Fruit fly (Drosophila melanogaster) whole organism, embryonic: ENCODE measurements around the gene Tbca.

Source experiments
- CG14441 ChIP-seq: fragments of 200-800 bp; sonication (Bioruptor generic); IDR thresholded peaks from 2 replicates; pipeline ENCODE4 v1.3.6; 2022; ENCODE audit warnings: missing biosample characterization, missing genetic modification characterization
- CG6175 ChIP-seq: fragments of 200-800 bp; sonication (Bioruptor generic); IDR thresholded peaks from 3 replicates; pipeline ENCODE4 v1.3.6; 2022; ENCODE audit warnings: missing biosample characterization, missing genetic modification characterization
- CG8478 ChIP-seq: fragments of >200 bp; optimal IDR thresholded peaks from 2 replicates; lab custom pipeline; 2018
- CG9932 ChIP-seq: fragments of 200-800 bp; sonication (Bioruptor generic); IDR thresholded peaks from 2 replicates; pipeline ENCODE4 v1.3.6; 2022; ENCODE audit warnings: missing biosample characterization, missing genetic modification characterization
- Hey ChIP-seq: fragments of 200-800 bp; sonication (Bioruptor generic); optimal IDR thresholded peaks from 3 replicates; lab custom pipeline; 2018; ENCODE audit warnings: missing biosample characterization, mild to moderate bottlenecking, missing genetic modification characterization
- Hr3 ChIP-seq: fragments of 200-800 bp; sonication (Bioruptor generic); optimal IDR thresholded peaks from 3 replicates; lab custom pipeline; 2016; ENCODE audit warnings: missing biosample characterization, missing genetic modification characterization
- Nf-YA ChIP-seq: fragments of 200-800 bp; sonication (Bioruptor generic); IDR thresholded peaks from 2 replicates; pipeline ENCODE4 v1.3.6; 2022; ENCODE audit warnings: missing biosample characterization, missing genetic modification characterization
- chn ChIP-seq: fragments of 200-800 bp; sonication (Bioruptor generic); optimal IDR thresholded peaks from 2 replicates; lab custom pipeline; 2016; ENCODE audit warnings: missing biosample characterization, missing genetic modification characterization
- lab ChIP-seq: fragments of 200-800 bp; sonication (Bioruptor generic); optimal IDR thresholded peaks from 3 replicates; lab custom pipeline; 2017; ENCODE audit warnings: missing biosample characterization, missing genetic modification characterization, mild to moderate bottlenecking, moderate library complexity, missing genetic modification reagents
- maf-S ChIP-seq: fragments of 200-800 bp; sonication (Bioruptor generic); optimal IDR thresholded peaks from 2 replicates; lab custom pipeline; 2016; ENCODE audit warnings: missing biosample characterization, missing genetic modification characterization
- nom ChIP-seq: fragments of 200-800 bp; sonication (Bioruptor generic); optimal IDR thresholded peaks from 2 replicates; lab custom pipeline; 2017; ENCODE audit warnings: missing biosample characterization, missing genetic modification characterization, mild to moderate bottlenecking, moderate library complexity, missing genetic modification reagents

DNA sequence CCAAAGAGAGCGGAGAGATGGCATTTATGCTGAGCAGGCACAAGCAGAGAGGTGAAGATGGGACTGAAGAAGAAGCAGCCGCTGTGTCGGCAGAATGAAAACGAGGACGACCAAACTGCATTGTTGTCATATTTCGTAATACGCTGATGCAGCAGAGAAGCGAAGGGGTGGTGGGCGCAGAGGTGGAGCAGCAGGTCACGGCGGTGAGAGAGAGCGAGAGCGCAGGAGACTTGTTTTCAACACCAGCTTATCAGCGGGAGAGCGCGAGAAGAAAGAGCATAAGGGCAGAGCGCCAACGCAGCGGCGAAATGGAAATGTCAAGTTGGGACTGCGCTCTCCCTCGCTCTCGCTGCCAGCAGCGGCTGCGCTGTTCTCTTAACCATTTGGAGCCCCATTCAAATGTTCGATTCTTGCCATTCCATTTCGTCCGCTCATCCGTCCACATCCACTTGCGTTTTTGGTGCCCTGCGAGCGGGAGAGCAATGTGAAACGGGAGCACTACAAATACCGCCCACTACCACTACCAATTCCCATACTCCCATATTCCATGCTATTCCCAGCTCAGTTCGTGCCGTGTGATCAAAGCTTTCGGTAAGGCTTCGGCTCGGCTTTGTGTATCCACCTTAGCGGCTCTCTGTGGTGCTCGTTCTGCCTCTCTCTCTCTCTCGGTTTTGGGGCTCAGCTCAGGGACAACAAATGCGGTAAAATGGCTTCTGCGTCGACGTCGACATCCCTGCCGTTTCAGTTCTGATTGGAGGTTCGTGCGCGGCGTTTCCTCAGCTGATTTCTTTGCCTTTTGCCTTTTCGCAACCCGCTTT, 29.8 kb upstream of the Tbca start, which contains the start of gene ttk:
- TF ChIP-seq maf-S (GFP tag; lab: Kevin White, UChicago) (no peak), CG8478 (lab: Kevin White, UChicago) (no peak), nom (GFP tag; lab: Kevin White, UChicago) (peak; percentile 68), Hr3 (GFP tag; lab: Kevin White, UChicago) (no peak), CG14441 (GFP tag; lab: Robert Waterston, UW) (no peak), chn (GFP tag; lab: Kevin White, UChicago) (peak; percentile 58), Nf-YA (GFP tag; lab: Robert Waterston, UW) (no peak), lab (GFP tag; lab: Kevin White, UChicago) (peak; percentile 2), CG9932 (GFP tag; lab: Robert Waterston, UW) (no peak), CG6175 (no peak), Hey (no peak)
